Worm (Caenorhabditis elegans) whole organism, young adult: ENCODE results near the gene lig-1.

Source experiments
- B0035.1 ChIP-seq: sonication (generic microtip); optimal IDR thresholded peaks from 2 replicates; lab custom pipeline; 2016; ENCODE audit warnings: missing genetic modification characterization, mild to moderate bottlenecking, missing compliant biosample characterization, missing genotype, missing genetic modification reagents
- C06A6.2 ChIP-seq: fragments of 200-800 bp; sonication (Bioruptor generic); conservative IDR thresholded peaks from 2 replicates; pipeline ENCODE4 v1.3.6; 2022; ENCODE audit warnings: missing genetic modification characterization, missing compliant biosample characterization
- C17E4.6 ChIP-seq: fragments of 200-800 bp; sonication (Bioruptor generic); IDR thresholded peaks from 2 replicates; pipeline ENCODE4 v1.3.6; 2022; ENCODE audit warnings: missing genetic modification reagents, missing genetic modification characterization, missing compliant biosample characterization
- D2030.7 ChIP-seq: fragments of 200-800 bp; sonication (Bioruptor generic); IDR thresholded peaks from 2 replicates; pipeline ENCODE4 v1.3.6; 2022; ENCODE audit warnings: missing genetic modification reagents, missing genetic modification characterization, missing compliant biosample characterization
- F23B12.7 ChIP-seq: sonication (generic microtip); optimal IDR thresholded peaks from 2 replicates; lab custom pipeline; 2017; ENCODE audit warnings: missing genetic modification characterization, mild to moderate bottlenecking, missing compliant biosample characterization, antibody characterized with exemption, moderate library complexity; ENCODE audit not compliant: insufficient read depth
- F49E8.2 ChIP-seq: sonication (generic microtip); optimal IDR thresholded peaks from 3 replicates; lab custom pipeline; 2017; ENCODE audit warnings: missing genetic modification characterization, mild to moderate bottlenecking, missing compliant biosample characterization, antibody characterized with exemption, moderate library complexity; ENCODE audit not compliant: insufficient read depth
- F52B5.7 ChIP-seq: sonication (generic microtip); optimal IDR thresholded peaks from 2 replicates; lab custom pipeline; 2016; ENCODE audit warnings: mild to moderate bottlenecking, missing genetic modification characterization, missing compliant biosample characterization
- F57A8.1 ChIP-seq: fragments of 200-800 bp; sonication (Bioruptor generic); optimal IDR thresholded peaks from 2 replicates; lab custom pipeline; 2018; ENCODE audit warnings: mild to moderate bottlenecking, missing genetic modification characterization, moderate library complexity, missing compliant biosample characterization
- K11D2.4 ChIP-seq: fragments of 200-800 bp; sonication (Bioruptor generic); IDR thresholded peaks from 2 replicates; pipeline ENCODE4 v1.3.6; 2022; ENCODE audit warnings: missing genetic modification reagents, missing genetic modification characterization, missing compliant biosample characterization
- Y56A3A.18 ChIP-seq: fragments of 200-800 bp; sonication (Bioruptor generic); IDR thresholded peaks from 2 replicates; pipeline ENCODE4 v1.3.6; 2022; ENCODE audit warnings: missing genetic modification reagents, missing genetic modification characterization, missing compliant biosample characterization
- akir-1 ChIP-seq: fragments of 200-800 bp; sonication (Bioruptor generic); optimal IDR thresholded peaks from 2 replicates; lab custom pipeline; 2018; ENCODE audit warnings: mild to moderate bottlenecking, missing genetic modification characterization, moderate library complexity, missing compliant biosample characterization
- ama-1 ChIP-seq, 3 experiments: fragments of 150-350 bp in 1 of 3; sonication (generic microtip) in 2 of 3; optimal IDR thresholded peaks; 2 replicates each; lab custom pipeline; 2014 to 2018; ENCODE audit warnings: missing biosample characterization in 2 of 3, missing genetic modification characterization in 2 of 3, missing genetic modification reagents in 2 of 3
- aptf-2 ChIP-seq: fragments of 200-800 bp; sonication (Bioruptor generic); conservative IDR thresholded peaks from 2 replicates; pipeline ENCODE4 v1.3.6; 2022; ENCODE audit warnings: missing genetic modification reagents, missing genetic modification characterization, missing compliant biosample characterization
- attf-3 ChIP-seq: fragments of 200-800 bp; sonication (Bioruptor generic); conservative IDR thresholded peaks from 2 replicates; pipeline ENCODE4 v1.3.6; 2022; ENCODE audit warnings: missing genetic modification reagents, missing genetic modification characterization, missing compliant biosample characterization
- bed-2 ChIP-seq: fragments of 200-800 bp; sonication (Bioruptor generic); IDR thresholded peaks from 2 replicates; pipeline ENCODE4 v1.3.6; 2022; ENCODE audit warnings: missing genetic modification reagents, missing genetic modification characterization, missing compliant biosample characterization
- ceh-58 ChIP-seq: fragments of 200-800 bp; sonication (Bioruptor generic); IDR thresholded peaks from 2 replicates; pipeline ENCODE4 v1.3.6; 2022; ENCODE audit warnings: missing genetic modification characterization, missing compliant biosample characterization
- chd-7 ChIP-seq: sonication (generic microtip); optimal IDR thresholded peaks from 2 replicates; lab custom pipeline; 2016; ENCODE audit warnings: mild to moderate bottlenecking, missing genetic modification characterization, moderate library complexity, missing compliant biosample characterization
- die-1 ChIP-seq: sonication (generic microtip); optimal IDR thresholded peaks from 2 replicates; lab custom pipeline; 2016; ENCODE audit warnings: missing genotype, mild to moderate bottlenecking, missing genetic modification characterization, missing compliant biosample characterization
- dpl-1 ChIP-seq: fragments of 150-350 bp; optimal IDR thresholded peaks from 2 replicates; lab custom pipeline; 2014; ENCODE audit warnings: missing biosample characterization, missing genetic modification reagents, missing genetic modification characterization
- efl-1 ChIP-seq: fragments of 150-350 bp; optimal IDR thresholded peaks from 2 replicates; lab custom pipeline; 2014; ENCODE audit warnings: missing biosample characterization, missing genetic modification reagents, missing genetic modification characterization
- egl-44 ChIP-seq: fragments of 200-800 bp; sonication (Bioruptor generic); IDR thresholded peaks from 2 replicates; pipeline ENCODE4 v1.3.6; 2022; ENCODE audit warnings: missing genetic modification reagents, missing genetic modification characterization, missing compliant biosample characterization
- hlh-12 ChIP-seq: sonication (generic microtip); optimal IDR thresholded peaks from 2 replicates; lab custom pipeline; 2016; ENCODE audit warnings: missing genetic modification characterization, missing compliant biosample characterization
- hsf-1 ChIP-seq: fragments of 200-800 bp; sonication (Bioruptor generic); IDR thresholded peaks from 2 replicates; pipeline ENCODE4 v1.3.6; 2022; ENCODE audit warnings: missing genetic modification reagents, missing genetic modification characterization, missing compliant biosample characterization
- lag-1 ChIP-seq: fragments of 200-800 bp; sonication (Bioruptor generic); IDR thresholded peaks from 2 replicates; pipeline ENCODE4 v1.3.6; 2022; ENCODE audit warnings: missing genetic modification reagents, missing genetic modification characterization, missing compliant biosample characterization
- let-607 ChIP-seq, 2 experiments: fragments of 200-800 bp in 1 of 2; sonication (Bioruptor generic) in 1 of 2; sonication (generic microtip) in 1 of 2; optimal IDR thresholded peaks; 2 replicates each; lab custom pipeline; 2016 to 2018; ENCODE audit warnings: mild to moderate bottlenecking in 2 of 2, missing compliant biosample characterization in 2 of 2, missing genetic modification characterization in 2 of 2, moderate library complexity in 2 of 2, missing genotype in 1 of 2
- lin-40 ChIP-seq: sonication (generic microtip); optimal IDR thresholded peaks from 2 replicates; lab custom pipeline; 2016; ENCODE audit warnings: missing genetic modification characterization, mild to moderate bottlenecking, missing compliant biosample characterization, missing genotype, missing genetic modification reagents
- lsy-27 ChIP-seq: sonication (generic microtip); optimal IDR thresholded peaks from 2 replicates; lab custom pipeline; 2017; ENCODE audit warnings: missing genetic modification characterization, mild to moderate bottlenecking, missing compliant biosample characterization, antibody characterized with exemption, missing genotype, borderline replicate concordance; ENCODE audit not compliant: insufficient read depth
- mel-28 ChIP-seq: sonication (generic microtip); optimal IDR thresholded peaks from 2 replicates; lab custom pipeline; 2016; ENCODE audit warnings: borderline replicate concordance, mild to moderate bottlenecking, missing genetic modification characterization, missing compliant biosample characterization
- mxl-1 ChIP-seq: sonication (generic microtip); optimal IDR thresholded peaks from 2 replicates; lab custom pipeline; 2016; ENCODE audit warnings: missing genetic modification characterization, missing compliant biosample characterization
- rpc-1 ChIP-seq, 2 experiments: fragments of 150-350 bp in 1 of 2; sonication (generic microtip) in 1 of 2; optimal IDR thresholded peaks; 2 replicates each; lab custom pipeline; 2014 to 2018; ENCODE audit warnings: missing biosample characterization in 1 of 2, missing genetic modification characterization in 1 of 2, missing genetic modification reagents in 1 of 2, missing genotype in 1 of 2
- sea-2 ChIP-seq: fragments of 200-800 bp; sonication (Bioruptor generic); IDR thresholded peaks from 2 replicates; pipeline ENCODE4 v1.3.6; 2022; ENCODE audit warnings: missing genetic modification characterization, missing compliant biosample characterization
- snpc-1.1 ChIP-seq: sonication (generic microtip); optimal IDR thresholded peaks from 2 replicates; lab custom pipeline; 2017; ENCODE audit warnings: missing genetic modification characterization, mild to moderate bottlenecking, missing compliant biosample characterization, antibody characterized with exemption, moderate library complexity, missing genotype, missing genetic modification reagents; ENCODE audit not compliant: insufficient read depth
- snpc-4 ChIP-seq, 5 experiments: fragments of 150-350 bp in 1 of 5; sonication (generic microtip) in 4 of 5; optimal IDR thresholded peaks; 2 replicates each; lab custom pipeline; 2014 to 2018; ENCODE audit warnings: missing genetic modification characterization in 5 of 5, missing biosample characterization in 3 of 5, antibody characterized with exemption in 2 of 5, mild to moderate bottlenecking in 2 of 5, missing compliant biosample characterization in 2 of 5, missing genotype in 2 of 5, moderate library complexity in 2 of 5, missing genetic modification reagents in 1 of 5
- tbx-9 ChIP-seq: sonication (generic microtip); optimal IDR thresholded peaks from 2 replicates; lab custom pipeline; 2016; ENCODE audit warnings: borderline replicate concordance, missing genetic modification characterization, inconsistent platforms, missing compliant biosample characterization
- unc-130 ChIP-seq: sonication (generic microtip); optimal IDR thresholded peaks from 2 replicates; lab custom pipeline; 2016; ENCODE audit warnings: missing genetic modification reagents, missing genetic modification characterization, missing compliant biosample characterization
- unc-62 ChIP-seq: fragments of 150-350 bp; optimal IDR thresholded peaks from 2 replicates; lab custom pipeline; 2014; ENCODE audit warnings: missing biosample characterization, missing genetic modification reagents, missing genetic modification characterization
- zim-3 ChIP-seq: sonication (generic microtip); optimal IDR thresholded peaks from 2 replicates; lab custom pipeline; 2017; ENCODE audit warnings: mild to moderate bottlenecking, missing genetic modification characterization, moderate library complexity, missing compliant biosample characterization
- ztf-28 ChIP-seq: fragments of 200-800 bp; sonication (Bioruptor generic); IDR thresholded peaks from 2 replicates; pipeline ENCODE4 v1.3.6; 2022; ENCODE audit warnings: missing genetic modification reagents, missing genetic modification characterization, missing compliant biosample characterization
- ztf-3 ChIP-seq: fragments of 200-800 bp; sonication (Bioruptor generic); optimal IDR thresholded peaks from 2 replicates; lab custom pipeline; 2018; ENCODE audit warnings: mild to moderate bottlenecking, missing genetic modification characterization, missing compliant biosample characterization

The lig-1 gene

DNA sequence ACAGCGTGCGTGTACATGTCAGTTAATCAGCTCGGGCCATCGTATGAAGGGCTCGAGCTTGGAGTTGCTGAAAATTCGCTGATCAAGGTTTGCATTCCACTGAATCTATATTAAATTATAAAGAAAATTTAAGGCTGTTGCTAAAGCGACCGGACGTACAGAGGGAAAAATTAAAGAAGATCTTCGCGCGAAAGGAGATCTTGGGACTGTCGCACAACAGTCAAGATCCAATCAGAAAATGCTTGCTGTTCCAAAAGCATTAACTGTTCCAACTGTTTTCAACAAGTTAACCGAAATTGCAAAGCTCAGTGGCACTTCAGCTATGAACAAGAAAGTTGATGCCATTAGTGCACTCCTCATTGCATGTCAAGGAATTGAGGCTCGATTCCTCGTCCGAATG lies 427 bp downstream of the lig-1 start:
- no peak for TF ChIP-seq attf-3 (GFP tag; lab: Robert Waterston, UW)
- TF ChIP-seq snpc-1.1 (tag; lab: Kevin White, UChicago) = no peak
- TF ChIP-seq dpl-1 (GFP tag; lab: Kevin White, UChicago) = no peak
- TF ChIP-seq lag-1 (GFP tag; lab: Robert Waterston, UW) = no peak
- no peak for TF ChIP-seq hlh-12 (tag; lab: Kevin White, UChicago)
- no peak for TF ChIP-seq bed-2 (GFP tag; lab: Robert Waterston, UW)
- no peak for TF ChIP-seq tbx-9 (tag; lab: Kevin White, UChicago)
- no peak for TF ChIP-seq let-607 (tag; optimal IDR thresholded peaks at IDR 0.05; lab: Kevin White, UChicago)
- no peak for TF ChIP-seq hsf-1 (GFP tag; lab: Robert Waterston, UW)
- TF ChIP-seq Y56A3A.18 = no peak
- no peak for TF ChIP-seq unc-62 (GFP tag; lab: Kevin White, UChicago)
- TF ChIP-seq snpc-4 (GFP tag; optimal IDR thresholded peaks at IDR 0.05; lab: Kevin White, UChicago) = no peak
- no peak for TF ChIP-seq snpc-4 (tag; optimal IDR thresholded peaks at IDR 0.05; lab: Kevin White, UChicago)
- no peak for TF ChIP-seq K11D2.4 (GFP tag; lab: Robert Waterston, UW)
- TF ChIP-seq F57A8.1 (GFP tag; lab: Kevin White, UChicago) = no peak
- no peak for TF ChIP-seq ztf-28 (GFP tag; lab: Robert Waterston, UW)

DNA sequence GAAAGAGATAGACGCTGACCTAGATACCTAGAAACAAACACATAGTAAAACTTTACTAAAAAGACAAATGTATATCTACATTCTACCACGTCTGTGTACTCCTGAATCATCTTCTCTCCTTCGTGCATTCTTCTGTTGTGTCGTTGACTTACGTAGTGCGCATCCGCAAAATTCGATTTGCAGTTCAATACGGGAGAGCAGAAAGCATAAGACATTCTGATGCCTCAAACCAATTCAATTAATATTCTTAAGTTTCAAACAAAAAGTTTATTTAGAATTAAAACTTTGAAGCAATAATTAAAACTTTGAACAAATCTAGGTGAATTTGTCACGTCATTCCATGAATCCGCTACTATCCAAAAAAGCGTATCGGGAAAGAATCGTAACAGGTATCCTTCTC lies 2.9 kb downstream of the lig-1 start:
- TF ChIP-seq sea-2 (GFP tag; lab: Robert Waterston, UW) = no peak
- TF ChIP-seq ama-1 (optimal IDR thresholded peaks at IDR 0.05; lab: Kevin White, UChicago) = no peak
- TF ChIP-seq ama-1 (GFP tag; optimal IDR thresholded peaks at IDR 0.05; lab: Kevin White, UChicago) = peak in 1 of 2 experiments; percentile 21

DNA sequence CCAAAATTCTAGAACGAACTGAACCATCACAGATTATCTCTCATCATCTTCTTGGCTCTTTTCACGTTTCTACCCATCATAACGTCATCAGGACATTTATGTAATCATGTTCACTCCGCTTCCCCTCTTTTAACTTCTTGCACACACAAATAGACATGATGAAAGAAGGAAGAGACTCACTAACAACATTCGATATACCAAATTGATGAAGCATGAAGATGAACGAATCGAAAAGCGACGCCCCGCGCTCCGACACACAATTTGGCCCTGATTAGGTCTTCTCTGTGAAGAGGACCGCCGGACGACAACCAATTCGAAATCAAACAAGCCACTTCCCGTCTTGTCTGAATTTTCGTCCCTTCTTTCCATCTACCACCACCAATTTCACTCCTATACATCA lies 4.6 kb downstream of the lig-1 start:
- TF ChIP-seq aptf-2 = no peak
- TF ChIP-seq zim-3 (tag; lab: Kevin White, UChicago) = no peak
- TF ChIP-seq ztf-3 = no peak
- TF ChIP-seq mel-28 (tag; lab: Kevin White, UChicago) = no peak
- no peak for TF ChIP-seq efl-1

DNA sequence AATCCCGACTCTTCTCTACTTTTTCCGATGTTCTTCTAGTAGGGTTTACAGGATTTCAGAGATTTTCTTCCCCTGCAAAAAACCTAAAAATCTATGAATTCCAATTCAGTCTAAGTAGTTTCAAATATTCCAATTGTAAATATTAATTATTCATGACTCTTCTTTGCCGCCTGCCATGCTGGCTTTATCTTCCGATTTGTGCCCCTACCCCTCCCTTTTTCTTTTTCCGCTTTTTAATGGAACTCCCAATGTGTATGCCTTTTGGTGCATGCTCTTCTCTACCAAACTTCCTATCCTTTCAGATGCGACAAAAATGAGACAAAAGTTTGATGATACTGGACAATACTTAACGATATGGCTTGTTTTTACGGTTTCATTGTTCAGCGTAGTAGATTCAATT lies 10.8 kb downstream of the lig-1 start, which contains the start of gene nrx-1:
Gene nrx-1 (plus strand): TSS at position 301 of the 400 bp plus-strand sequence.
- TF ChIP-seq bed-2 (GFP tag; lab: Robert Waterston, UW) = no peak
- TF ChIP-seq F52B5.7 (tag; lab: Kevin White, UChicago) = no peak
- no peak for TF ChIP-seq F23B12.7 (tag; lab: Kevin White, UChicago)
- TF ChIP-seq ztf-28 (GFP tag; lab: Robert Waterston, UW) = no peak
- TF ChIP-seq ceh-58 (GFP tag; lab: Robert Waterston, UW) = no peak
- no peak for TF ChIP-seq lsy-27 (tag; lab: Kevin White, UChicago)
- TF ChIP-seq C17E4.6 (GFP tag; lab: Robert Waterston, UW) = no peak
- TF ChIP-seq C06A6.2 (GFP tag; lab: Robert Waterston, UW) = no peak
- no peak for TF ChIP-seq chd-7 (tag; lab: Kevin White, UChicago)
- no peak for TF ChIP-seq mxl-1
- TF ChIP-seq D2030.7 (GFP tag; lab: Robert Waterston, UW) = no peak
- TF ChIP-seq akir-1 (GFP tag; lab: Kevin White, UChicago) = no peak
- no peak for TF ChIP-seq die-1
- TF ChIP-seq B0035.1 (tag; lab: Kevin White, UChicago) = no peak
- TF ChIP-seq lin-40 = no peak
- no peak for TF ChIP-seq unc-130
- no peak for TF ChIP-seq F49E8.2 (tag; lab: Kevin White, UChicago)
- TF ChIP-seq egl-44 (GFP tag; lab: Robert Waterston, UW) = no peak
- no peak for TF ChIP-seq rpc-1 (optimal IDR thresholded peaks at IDR 0.05; lab: Kevin White, UChicago)
- TF ChIP-seq rpc-1 (tag; optimal IDR thresholded peaks at IDR 0.05; lab: Kevin White, UChicago) = no peak
